Fruit fly (Drosophila melanogaster) whole organism: ENCODE data around the gene CG4896.

Experiments used
- pan ChIP-seq: fragments of >200 bp; optimal IDR thresholded peaks from 2 replicates; lab custom pipeline; 2017
- psq ChIP-seq: fragments of >200 bp; optimal IDR thresholded peaks from 2 replicates; lab custom pipeline; 2017
- usp ChIP-seq: fragments of >200 bp; optimal IDR thresholded peaks from 2 replicates; lab custom pipeline; 2017; ENCODE audit warnings: missing biosample characterization, missing genetic modification characterization, mixed read lengths

dm6 chr2L:1213587-1213986 is 36.1 kb downstream of the CG4896 start:
- TF ChIP-seq psq: no peak
- no peak for TF ChIP-seq pan (lab: Kevin White, UChicago)
- TF ChIP-seq usp (GFP tag; lab: Kevin White, UChicago): no peak
